Fruit fly (Drosophila melanogaster) whole organism, prepupa: ENCODE measurements around the gene CG17129.

ENCODE experiments used
- Blimp-1 ChIP-seq: fragments of 200-800 bp; sonication (Bioruptor generic); optimal IDR thresholded peaks from 3 replicates; lab custom pipeline; 2017; ENCODE audit warnings: missing biosample characterization, missing genetic modification characterization, mild to moderate bottlenecking, moderate library complexity, missing genetic modification reagents
- CG10631 ChIP-seq: fragments of 200-800 bp; sonication (Bioruptor generic); optimal IDR thresholded peaks from 2 replicates; lab custom pipeline; 2016; ENCODE audit warnings: missing biosample characterization, missing genetic modification characterization
- CG10669 ChIP-seq: fragments of 200-800 bp; sonication (Bioruptor generic); optimal IDR thresholded peaks from 3 replicates; lab custom pipeline; 2018; ENCODE audit warnings: missing biosample characterization, mild to moderate bottlenecking, missing genetic modification characterization, moderate library complexity
- CG11294 ChIP-seq: fragments of 200-800 bp; sonication (Bioruptor generic); IDR thresholded peaks from 2 replicates; pipeline ENCODE4 v1.3.6; 2022; ENCODE audit warnings: missing biosample characterization, missing genetic modification characterization
- CG11902 ChIP-seq: fragments of 200-800 bp; sonication (Bioruptor generic); optimal IDR thresholded peaks from 3 replicates; lab custom pipeline; 2016; ENCODE audit warnings: missing biosample characterization, missing genetic modification characterization
- CG15336 ChIP-seq: fragments of 200-800 bp; sonication (Bioruptor generic); IDR thresholded peaks from 2 replicates; pipeline ENCODE4 v1.3.6; 2022; ENCODE audit warnings: missing biosample characterization, missing genetic modification characterization
- CG16779 ChIP-seq: fragments of 200-800 bp; sonication (Bioruptor generic); optimal IDR thresholded peaks from 3 replicates; lab custom pipeline; 2017; ENCODE audit warnings: missing biosample characterization, mild to moderate bottlenecking, missing genetic modification characterization
- CG3032 ChIP-seq: fragments of 200-800 bp; optimal IDR thresholded peaks from 2 replicates; lab custom pipeline; 2019; ENCODE audit warnings: missing biosample characterization, mild to moderate bottlenecking, missing genetic modification characterization, moderate library complexity
- CG31627 ChIP-seq: fragments of 200-800 bp; sonication (Bioruptor generic); optimal IDR thresholded peaks from 3 replicates; lab custom pipeline; 2016; ENCODE audit warnings: missing biosample characterization, missing genetic modification characterization
- CG32006 ChIP-seq: fragments of 200-800 bp; sonication (Bioruptor generic); optimal IDR thresholded peaks from 3 replicates; lab custom pipeline; 2017; ENCODE audit warnings: missing biosample characterization, mild to moderate bottlenecking, missing genetic modification characterization
- CG34406 ChIP-seq: fragments of 200-800 bp; sonication (Bioruptor generic); optimal IDR thresholded peaks from 3 replicates; lab custom pipeline; 2016; ENCODE audit warnings: missing biosample characterization, missing genetic modification characterization
- CG3919 ChIP-seq: fragments of 200-800 bp; sonication (Bioruptor generic); optimal IDR thresholded peaks from 3 replicates; lab custom pipeline; 2016; ENCODE audit warnings: missing biosample characterization, missing genetic modification characterization
- CG4318 ChIP-seq: fragments of 200-800 bp; sonication (Bioruptor generic); optimal IDR thresholded peaks from 3 replicates; lab custom pipeline; 2017; ENCODE audit warnings: missing biosample characterization, mild to moderate bottlenecking, missing genetic modification characterization
- CG6163 ChIP-seq: fragments of 200-800 bp; sonication (Bioruptor generic); IDR thresholded peaks from 3 replicates; pipeline ENCODE4 v1.3.6; 2022; ENCODE audit warnings: missing biosample characterization, missing genetic modification characterization
- CG6276 ChIP-seq: fragments of 200-800 bp; sonication (Bioruptor generic); optimal IDR thresholded peaks from 2 replicates; lab custom pipeline; 2017; ENCODE audit warnings: missing biosample characterization, mild to moderate bottlenecking, missing genetic modification characterization
- CG6792 ChIP-seq: fragments of 200-800 bp; sonication (Bioruptor generic); optimal IDR thresholded peaks from 3 replicates; lab custom pipeline; 2016; ENCODE audit warnings: missing biosample characterization, missing genetic modification characterization
- CG6808 ChIP-seq: fragments of 200-800 bp; sonication (Bioruptor generic); optimal IDR thresholded peaks from 3 replicates; lab custom pipeline; 2017; ENCODE audit warnings: missing biosample characterization, missing genetic modification characterization, mild to moderate bottlenecking, moderate library complexity, missing genetic modification reagents
- CG6854 ChIP-seq: fragments of 200-800 bp; sonication (Bioruptor generic); optimal IDR thresholded peaks from 2 replicates; lab custom pipeline; 2017; ENCODE audit warnings: missing biosample characterization, mild to moderate bottlenecking, missing genetic modification characterization
- CG7368 ChIP-seq: fragments of 200-800 bp; sonication (Bioruptor generic); optimal IDR thresholded peaks from 3 replicates; lab custom pipeline; 2016; ENCODE audit warnings: missing biosample characterization, missing genetic modification characterization
- CG8119 ChIP-seq: fragments of 200-800 bp; sonication (Bioruptor generic); IDR thresholded peaks from 3 replicates; pipeline ENCODE4 v1.3.6; 2022; ENCODE audit warnings: missing biosample characterization, missing genetic modification characterization
- CG8632 ChIP-seq: fragments of 200-800 bp; sonication (Bioruptor generic); optimal IDR thresholded peaks from 3 replicates; lab custom pipeline; 2016; ENCODE audit warnings: missing biosample characterization, missing genetic modification characterization
- Eip75B ChIP-seq: fragments of 200-800 bp; sonication (Bioruptor generic); optimal IDR thresholded peaks from 3 replicates; lab custom pipeline; 2016; ENCODE audit warnings: missing biosample characterization, missing genetic modification characterization
- Eip78C ChIP-seq: fragments of 200-800 bp; sonication (Bioruptor generic); peaks from one replicate; lab custom pipeline; 2016; ENCODE audit warnings: missing biosample characterization, missing genetic modification characterization
- Eip93F ChIP-seq: fragments of 200-800 bp; sonication (Bioruptor generic); optimal IDR thresholded peaks from 2 replicates; lab custom pipeline; 2016; ENCODE audit warnings: missing biosample characterization, mild to moderate bottlenecking, missing genetic modification characterization
- Ets21C ChIP-seq: fragments of 200-800 bp; sonication (Bioruptor generic); optimal IDR thresholded peaks from 3 replicates; lab custom pipeline; 2016; ENCODE audit warnings: missing biosample characterization, missing genetic modification characterization
- Ets96B ChIP-seq: fragments of 200-800 bp; optimal IDR thresholded peaks from 2 replicates; lab custom pipeline; 2019; ENCODE audit warnings: missing biosample characterization, mild to moderate bottlenecking, missing genetic modification characterization, moderate library complexity
- Hr39 ChIP-seq: fragments of 200-800 bp; sonication (Bioruptor generic); optimal IDR thresholded peaks from 2 replicates; lab custom pipeline; 2016; ENCODE audit warnings: missing biosample characterization, missing genetic modification characterization
- Hr4 ChIP-seq: fragments of 200-800 bp; sonication (Bioruptor generic); optimal IDR thresholded peaks from 3 replicates; lab custom pipeline; 2016; ENCODE audit warnings: missing biosample characterization, missing genetic modification characterization
- Met ChIP-seq: fragments of 200-800 bp; sonication (Bioruptor generic); optimal IDR thresholded peaks from 3 replicates; lab custom pipeline; 2016; ENCODE audit warnings: missing biosample characterization, missing genetic modification characterization
- OdsH ChIP-seq: fragments of 200-800 bp; sonication (Bioruptor generic); optimal IDR thresholded peaks from 3 replicates; lab custom pipeline; 2016; ENCODE audit warnings: missing biosample characterization, missing genetic modification characterization
- Smox ChIP-seq: fragments of 200-800 bp; sonication (Bioruptor generic); optimal IDR thresholded peaks from 3 replicates; lab custom pipeline; 2016; ENCODE audit warnings: missing biosample characterization, missing genetic modification characterization
- Sox102F ChIP-seq: fragments of 200-800 bp; sonication (Bioruptor generic); optimal IDR thresholded peaks from 2 replicates; lab custom pipeline; 2016; ENCODE audit warnings: missing biosample characterization, mild to moderate bottlenecking, missing genetic modification characterization
- Sox14 ChIP-seq: fragments of 200-800 bp; sonication (Bioruptor generic); optimal IDR thresholded peaks from 3 replicates; lab custom pipeline; 2016; ENCODE audit warnings: missing biosample characterization, missing genetic modification characterization
- achi ChIP-seq: fragments of 200-800 bp; sonication (Bioruptor generic); optimal IDR thresholded peaks from 3 replicates; lab custom pipeline; 2016; ENCODE audit warnings: missing biosample characterization, missing genetic modification characterization
- acj6 ChIP-seq: fragments of 200-800 bp; sonication (Bioruptor generic); optimal IDR thresholded peaks from 3 replicates; lab custom pipeline; 2016; ENCODE audit warnings: missing biosample characterization, missing genetic modification characterization
- cyc ChIP-seq: fragments of 200-800 bp; sonication (Bioruptor generic); optimal IDR thresholded peaks from 3 replicates; lab custom pipeline; 2016; ENCODE audit warnings: missing biosample characterization, missing genetic modification characterization
- dac ChIP-seq: fragments of 200-800 bp; sonication (Bioruptor generic); optimal IDR thresholded peaks from 2 replicates; lab custom pipeline; 2017; ENCODE audit warnings: missing biosample characterization, mild to moderate bottlenecking, missing genetic modification characterization
- dsx ChIP-seq: fragments of 200-800 bp; optimal IDR thresholded peaks from 3 replicates; lab custom pipeline; 2019; ENCODE audit warnings: missing biosample characterization, mild to moderate bottlenecking, missing genetic modification characterization, moderate library complexity; ENCODE audit not compliant: poor library complexity, severe bottlenecking
- eg ChIP-seq: fragments of 200-800 bp; sonication (Bioruptor generic); IDR thresholded peaks from 3 replicates; pipeline ENCODE4 v1.3.6; 2022; ENCODE audit warnings: missing biosample characterization, missing genetic modification characterization
- esn ChIP-seq: fragments of 200-800 bp; sonication (Bioruptor generic); optimal IDR thresholded peaks from 2 replicates; lab custom pipeline; 2016; ENCODE audit warnings: missing biosample characterization, mild to moderate bottlenecking, missing genetic modification characterization, moderate library complexity
- fd59A ChIP-seq: fragments of 200-800 bp; sonication (Bioruptor generic); optimal IDR thresholded peaks from 2 replicates; lab custom pipeline; 2017; ENCODE audit warnings: missing biosample characterization, mild to moderate bottlenecking, missing genetic modification characterization, missing genetic modification reagents
- fd85E ChIP-seq: fragments of 200-800 bp; sonication (Bioruptor generic); optimal IDR thresholded peaks from 3 replicates; lab custom pipeline; 2016; ENCODE audit warnings: missing biosample characterization, missing genetic modification characterization
- fkh ChIP-seq: fragments of 200-800 bp; sonication (Bioruptor generic); optimal IDR thresholded peaks from 3 replicates; lab custom pipeline; 2017; ENCODE audit warnings: missing biosample characterization, mild to moderate bottlenecking, missing genetic modification characterization, moderate library complexity
- lz ChIP-seq: fragments of 200-800 bp; sonication (Bioruptor generic); optimal IDR thresholded peaks from 3 replicates; lab custom pipeline; 2016; ENCODE audit warnings: missing biosample characterization, missing genetic modification characterization
- net ChIP-seq: fragments of 200-800 bp; sonication (Bioruptor generic); optimal IDR thresholded peaks from 3 replicates; lab custom pipeline; 2016; ENCODE audit warnings: missing biosample characterization, missing genetic modification characterization
- pdm3 ChIP-seq: fragments of 200-800 bp; sonication (Bioruptor generic); optimal IDR thresholded peaks from 3 replicates; lab custom pipeline; 2016; ENCODE audit warnings: missing biosample characterization, missing genetic modification characterization
- salr ChIP-seq, 2 experiments: fragments of 200-800 bp; sonication (Bioruptor generic); optimal IDR thresholded peaks; 3 replicates each; lab custom pipeline; 2016 to 2018; ENCODE audit warnings: missing biosample characterization in 2 of 2, missing genetic modification characterization in 2 of 2, mild to moderate bottlenecking in 1 of 2
- svp ChIP-seq: fragments of 200-800 bp; sonication (Bioruptor generic); peaks from one replicate; lab custom pipeline; 2016; ENCODE audit warnings: missing biosample characterization, missing genetic modification characterization
- topi ChIP-seq: fragments of 200-800 bp; sonication (Bioruptor generic); optimal IDR thresholded peaks from 3 replicates; lab custom pipeline; 2016; ENCODE audit warnings: missing biosample characterization, missing genetic modification characterization
- vri ChIP-seq: fragments of 200-800 bp; sonication (Bioruptor generic); optimal IDR thresholded peaks from 3 replicates; lab custom pipeline; 2016; ENCODE audit warnings: missing biosample characterization, mild to moderate bottlenecking, missing genetic modification characterization

CG17129 gene

dm6 chr3L:680258-680657 lies at the start of gene CG17129:
CG17129 (minus strand) TSS chr3L:680326.
- TF ChIP-seq CG11902 (GFP tag; lab: Kevin White, UChicago) (no peak), Met (GFP tag; lab: Kevin White, UChicago) (peak; percentile 70), acj6 (GFP tag; lab: Kevin White, UChicago) (peak; percentile 42), dac (no peak), CG15336 (GFP tag; lab: Robert Waterston, UW) (no peak), CG10631 (GFP tag; lab: Kevin White, UChicago) (peak; percentile 52), CG6163 (GFP tag; lab: Robert Waterston, UW) (peak; percentile 31; the same call in 1 of the 3 replicates), CG31627 (GFP tag; lab: Kevin White, UChicago) (peak; percentile 60), Eip75B (GFP tag; lab: Kevin White, UChicago) (no peak), pdm3 (peak; percentile 43), CG10669 (peak; percentile 1), CG3919 (GFP tag; lab: Kevin White, UChicago) (peak; percentile 17), CG8632 (GFP tag; lab: Kevin White, UChicago) (no peak), net (no peak), vri (GFP tag; lab: Kevin White, UChicago) (peak; percentile 26), CG3032 (tag; lab: Kevin White, UChicago) (peak; percentile 2), salr (GFP tag; optimal IDR thresholded peaks at IDR 0.05; lab: Kevin White, UChicago) (no peak), svp (GFP tag; lab: Kevin White, UChicago) (peak; percentile 63), Ets96B (tag; lab: Kevin White, UChicago) (peak; percentile 9), CG8119 (no peak), eg (GFP tag; lab: Robert Waterston, UW) (no peak), Sox14 (GFP tag; lab: Kevin White, UChicago) (peak; percentile 31), dsx (no peak), CG4318 (no peak), fd59A (GFP tag; lab: Kevin White, UChicago) (no peak), Blimp-1 (GFP tag; lab: Kevin White, UChicago) (peak; percentile 26), CG7368 (no peak), Hr39 (GFP tag; lab: Kevin White, UChicago) (peak; percentile 74), fkh (GFP tag; lab: Kevin White, UChicago) (peak; percentile 78), Hr4 (peak; percentile 60), Sox102F (GFP tag; lab: Kevin White, UChicago) (peak; percentile 59), CG6792 (GFP tag; lab: Kevin White, UChicago) (no peak), Eip93F (GFP tag; lab: Kevin White, UChicago) (no peak), CG34406 (peak; percentile 27), achi (GFP tag; lab: Kevin White, UChicago) (peak; percentile 32), lz (peak; percentile 65), CG6276 (GFP tag; lab: Kevin White, UChicago) (peak; percentile 74), topi (GFP tag; lab: Kevin White, UChicago) (peak; percentile 54), Ets21C (GFP tag; lab: Kevin White, UChicago) (peak; percentile 53), fd85E (no peak), CG32006 (GFP tag; lab: Kevin White, UChicago) (peak; percentile 27), CG6854 (GFP tag; lab: Kevin White, UChicago) (no peak), esn (GFP tag; lab: Kevin White, UChicago) (peak; percentile 77), cyc (GFP tag; lab: Kevin White, UChicago) (peak; percentile 71), CG16779 (tag; lab: Kevin White, UChicago) (no peak), CG11294 (peak; percentile 41; the same call in 1 of the 2 replicates), OdsH (peak; percentile 37), Smox (GFP tag; lab: Kevin White, UChicago) (peak; percentile 54), Eip78C (GFP tag; lab: Kevin White, UChicago) (peak; percentile 70), CG6808 (GFP tag; lab: Kevin White, UChicago) (no peak)
- TF ChIP-seq, all 60 proteins: peak for 31
